Worm (Caenorhabditis elegans) whole organism, young adult: ENCODE data around the gene egl-13.

Experiments used
- B0035.1 ChIP-seq: sonication (generic microtip); optimal IDR thresholded peaks from 2 replicates; lab custom pipeline; 2016; ENCODE audit warnings: missing genetic modification characterization, mild to moderate bottlenecking, missing compliant biosample characterization, missing genotype, missing genetic modification reagents
- C06A6.2 ChIP-seq: fragments of 200-800 bp; sonication (Bioruptor generic); conservative IDR thresholded peaks from 2 replicates; pipeline ENCODE4 v1.3.6; 2022; ENCODE audit warnings: missing genetic modification characterization, missing compliant biosample characterization
- C17E4.6 ChIP-seq: fragments of 200-800 bp; sonication (Bioruptor generic); IDR thresholded peaks from 2 replicates; pipeline ENCODE4 v1.3.6; 2022; ENCODE audit warnings: missing genetic modification reagents, missing genetic modification characterization, missing compliant biosample characterization
- D2030.7 ChIP-seq: fragments of 200-800 bp; sonication (Bioruptor generic); IDR thresholded peaks from 2 replicates; pipeline ENCODE4 v1.3.6; 2022; ENCODE audit warnings: missing genetic modification reagents, missing genetic modification characterization, missing compliant biosample characterization
- F23B12.7 ChIP-seq: sonication (generic microtip); optimal IDR thresholded peaks from 2 replicates; lab custom pipeline; 2017; ENCODE audit warnings: missing genetic modification characterization, mild to moderate bottlenecking, missing compliant biosample characterization, antibody characterized with exemption, moderate library complexity; ENCODE audit not compliant: insufficient read depth
- F57C9.4 ChIP-seq: sonication (generic microtip); optimal IDR thresholded peaks from 2 replicates; lab custom pipeline; 2017; ENCODE audit warnings: mild to moderate bottlenecking, missing genetic modification characterization, missing compliant biosample characterization
- K12H6.12 ChIP-seq: fragments of 200-800 bp; sonication (Bioruptor generic); optimal IDR thresholded peaks from 2 replicates; lab custom pipeline; 2018; ENCODE audit warnings: mild to moderate bottlenecking, missing genetic modification characterization, missing compliant biosample characterization
- Y56A3A.18 ChIP-seq: fragments of 200-800 bp; sonication (Bioruptor generic); IDR thresholded peaks from 2 replicates; pipeline ENCODE4 v1.3.6; 2022; ENCODE audit warnings: missing genetic modification reagents, missing genetic modification characterization, missing compliant biosample characterization
- Y67H2A.10 ChIP-seq: fragments of 200-800 bp; sonication (Bioruptor generic); conservative IDR thresholded peaks from 2 replicates; pipeline ENCODE4 v1.3.6; 2022; ENCODE audit warnings: missing genetic modification reagents, missing genetic modification characterization, missing compliant biosample characterization
- attf-3 ChIP-seq: fragments of 200-800 bp; sonication (Bioruptor generic); conservative IDR thresholded peaks from 2 replicates; pipeline ENCODE4 v1.3.6; 2022; ENCODE audit warnings: missing genetic modification reagents, missing genetic modification characterization, missing compliant biosample characterization
- attf-5 ChIP-seq: fragments of 200-800 bp; sonication (Bioruptor generic); optimal IDR thresholded peaks from 2 replicates; lab custom pipeline; 2018; ENCODE audit warnings: mild to moderate bottlenecking, missing genetic modification characterization, missing compliant biosample characterization
- attf-6 ChIP-seq: fragments of 200-800 bp; sonication (Bioruptor generic); IDR thresholded peaks from 2 replicates; pipeline ENCODE4 v1.3.6; 2022; ENCODE audit warnings: missing genetic modification reagents, missing genetic modification characterization, missing compliant biosample characterization
- bed-1 ChIP-seq: fragments of 200-800 bp; sonication (Bioruptor generic); IDR thresholded peaks from 2 replicates; pipeline ENCODE4 v1.3.6; 2022; ENCODE audit warnings: missing genetic modification reagents, missing genetic modification characterization, missing compliant biosample characterization
- ceh-100 ChIP-seq: fragments of 200-800 bp; sonication (Bioruptor generic); IDR thresholded peaks from 2 replicates; pipeline ENCODE4 v1.3.6; 2022; ENCODE audit warnings: missing genetic modification reagents, missing genetic modification characterization, missing compliant biosample characterization
- ceh-40 ChIP-seq: fragments of 200-800 bp; sonication (Bioruptor generic); IDR thresholded peaks from 2 replicates; pipeline ENCODE4 v1.3.6; 2022; ENCODE audit warnings: missing genetic modification characterization, missing compliant biosample characterization
- ceh-58 ChIP-seq: fragments of 200-800 bp; sonication (Bioruptor generic); IDR thresholded peaks from 2 replicates; pipeline ENCODE4 v1.3.6; 2022; ENCODE audit warnings: missing genetic modification characterization, missing compliant biosample characterization
- ceh-91 ChIP-seq: fragments of 200-800 bp; sonication (Bioruptor generic); IDR thresholded peaks from 2 replicates; pipeline ENCODE4 v1.3.6; 2022; ENCODE audit warnings: missing genetic modification reagents, missing genetic modification characterization, missing compliant biosample characterization
- dox-1 ChIP-seq: fragments of 200-800 bp; sonication (Bioruptor generic); IDR thresholded peaks from 2 replicates; pipeline ENCODE4 v1.3.6; 2022; ENCODE audit warnings: missing genetic modification reagents, missing genetic modification characterization, missing compliant biosample characterization
- dpl-1 ChIP-seq: fragments of 150-350 bp; optimal IDR thresholded peaks from 2 replicates; lab custom pipeline; 2014; ENCODE audit warnings: missing biosample characterization, missing genetic modification reagents, missing genetic modification characterization
- egl-18 ChIP-seq: fragments of 200-800 bp; sonication (Bioruptor generic); IDR thresholded peaks from 2 replicates; pipeline ENCODE4 v1.3.6; 2022; ENCODE audit warnings: missing genetic modification reagents, missing genetic modification characterization, missing compliant biosample characterization
- ets-4 ChIP-seq: fragments of 200-800 bp; sonication (Bioruptor generic); optimal IDR thresholded peaks from 2 replicates; lab custom pipeline; 2018; ENCODE audit warnings: mild to moderate bottlenecking, missing genetic modification characterization, missing compliant biosample characterization
- gei-17 ChIP-seq: fragments of 200-800 bp; sonication (Bioruptor generic); optimal IDR thresholded peaks from 2 replicates; lab custom pipeline; 2018; ENCODE audit warnings: mild to moderate bottlenecking, missing genetic modification characterization, missing compliant biosample characterization
- him-1 ChIP-seq: sonication (generic microtip); optimal IDR thresholded peaks from 2 replicates; lab custom pipeline; 2016; ENCODE audit warnings: missing genotype, missing genetic modification reagents, missing genetic modification characterization, missing compliant biosample characterization
- hmg-20 ChIP-seq: fragments of 200-800 bp; sonication (Bioruptor generic); IDR thresholded peaks from 2 replicates; pipeline ENCODE4 v1.3.6; 2022; ENCODE audit warnings: missing genetic modification reagents, missing genetic modification characterization, missing compliant biosample characterization
- hrde-1 ChIP-seq: sonication (generic microtip); optimal IDR thresholded peaks from 2 replicates; lab custom pipeline; 2016; ENCODE audit warnings: missing genetic modification characterization, mild to moderate bottlenecking, missing compliant biosample characterization, moderate library complexity, missing genotype, missing genetic modification reagents, borderline replicate concordance
- lag-1 ChIP-seq: fragments of 200-800 bp; sonication (Bioruptor generic); IDR thresholded peaks from 2 replicates; pipeline ENCODE4 v1.3.6; 2022; ENCODE audit warnings: missing genetic modification reagents, missing genetic modification characterization, missing compliant biosample characterization
- let-607 ChIP-seq, 2 experiments: fragments of 200-800 bp in 1 of 2; sonication (Bioruptor generic) in 1 of 2; sonication (generic microtip) in 1 of 2; optimal IDR thresholded peaks; 2 replicates each; lab custom pipeline; 2016 to 2018; ENCODE audit warnings: mild to moderate bottlenecking in 2 of 2, missing compliant biosample characterization in 2 of 2, missing genetic modification characterization in 2 of 2, moderate library complexity in 2 of 2, missing genotype in 1 of 2
- lin-26 ChIP-seq: fragments of 200-800 bp; sonication (Bioruptor generic); IDR thresholded peaks from 2 replicates; pipeline ENCODE4 v1.3.6; 2022; ENCODE audit warnings: missing genetic modification reagents, missing genetic modification characterization, missing compliant biosample characterization
- lir-1 ChIP-seq: fragments of 200-800 bp; sonication (Bioruptor generic); conservative IDR thresholded peaks from 2 replicates; pipeline ENCODE4 v1.3.6; 2022; ENCODE audit warnings: missing genetic modification reagents, missing genetic modification characterization, missing compliant biosample characterization
- madf-3 ChIP-seq: fragments of 200-800 bp; sonication (Bioruptor generic); IDR thresholded peaks from 2 replicates; pipeline ENCODE4 v1.3.6; 2022; ENCODE audit warnings: missing genetic modification reagents, missing genetic modification characterization, missing compliant biosample characterization
- madf-6 ChIP-seq: fragments of 200-800 bp; sonication (Bioruptor generic); IDR thresholded peaks from 2 replicates; pipeline ENCODE4 v1.3.6; 2022; ENCODE audit warnings: missing genetic modification reagents, missing genetic modification characterization, missing compliant biosample characterization
- mel-28 ChIP-seq: sonication (generic microtip); optimal IDR thresholded peaks from 2 replicates; lab custom pipeline; 2016; ENCODE audit warnings: borderline replicate concordance, mild to moderate bottlenecking, missing genetic modification characterization, missing compliant biosample characterization
- nhr-80 ChIP-seq: sonication (generic microtip); optimal IDR thresholded peaks from 2 replicates; lab custom pipeline; 2016; ENCODE audit warnings: missing genetic modification characterization, missing compliant biosample characterization
- nhr-90 ChIP-seq: sonication (generic microtip); optimal IDR thresholded peaks from 2 replicates; lab custom pipeline; 2016; ENCODE audit warnings: missing genotype, mild to moderate bottlenecking, missing genetic modification characterization, missing compliant biosample characterization
- pbrm-1 ChIP-seq: fragments of 200-800 bp; sonication (Bioruptor generic); IDR thresholded peaks from 2 replicates; pipeline ENCODE4 v1.3.6; 2022; ENCODE audit warnings: missing genetic modification reagents, missing genetic modification characterization, missing compliant biosample characterization
- pha-4 ChIP-seq: fragments of 150-350 bp; sonication (generic microtip); optimal IDR thresholded peaks from 2 replicates; lab custom pipeline; 2014; ENCODE audit warnings: missing biosample characterization, missing genetic modification reagents, missing genetic modification characterization
- rcor-1 ChIP-seq: fragments of 200-800 bp; sonication (Bioruptor generic); IDR thresholded peaks from 2 replicates; pipeline ENCODE4 v1.3.6; 2022; ENCODE audit warnings: missing genetic modification reagents, missing genetic modification characterization, missing compliant biosample characterization
- rec-8 ChIP-seq, 2 experiments: sonication (generic microtip); optimal IDR thresholded peaks; 2 replicates each; lab custom pipeline; 2016; ENCODE audit warnings: mild to moderate bottlenecking in 2 of 2, missing genetic modification characterization in 2 of 2, missing genetic modification reagents in 2 of 2, missing genotype in 2 of 2, missing biosample characterization in 1 of 2, missing compliant biosample characterization in 1 of 2, moderate library complexity in 1 of 2
- snpc-1.1 ChIP-seq: sonication (generic microtip); optimal IDR thresholded peaks from 2 replicates; lab custom pipeline; 2017; ENCODE audit warnings: missing genetic modification characterization, mild to moderate bottlenecking, missing compliant biosample characterization, antibody characterized with exemption, moderate library complexity, missing genotype, missing genetic modification reagents; ENCODE audit not compliant: insufficient read depth
- tbx-9 ChIP-seq: sonication (generic microtip); optimal IDR thresholded peaks from 2 replicates; lab custom pipeline; 2016; ENCODE audit warnings: borderline replicate concordance, missing genetic modification characterization, inconsistent platforms, missing compliant biosample characterization
- unc-62 ChIP-seq: fragments of 150-350 bp; optimal IDR thresholded peaks from 2 replicates; lab custom pipeline; 2014; ENCODE audit warnings: missing biosample characterization, missing genetic modification reagents, missing genetic modification characterization
- xnd-1 ChIP-seq: sonication (generic microtip); optimal IDR thresholded peaks from 2 replicates; lab custom pipeline; 2016; ENCODE audit warnings: missing genotype, missing genetic modification reagents, missing genetic modification characterization, missing compliant biosample characterization
- ztf-18 ChIP-seq: sonication (generic microtip); optimal IDR thresholded peaks from 2 replicates; lab custom pipeline; 2016; ENCODE audit warnings: missing genotype, mild to moderate bottlenecking, missing genetic modification characterization, missing compliant biosample characterization
- ztf-26 ChIP-seq: sonication (generic microtip); optimal IDR thresholded peaks from 2 replicates; lab custom pipeline; 2017; ENCODE audit warnings: missing genetic modification characterization, missing compliant biosample characterization

The egl-13 gene

ce11 chrX:5641315-5641714 is 22.3 kb upstream of the egl-13 start, which contains the start of gene T22B7.4:
TSS of gene T22B7.4 (minus strand) at chrX:5641415.
- TF ChIP-seq xnd-1: no peak
- no peak for TF ChIP-seq attf-3 (GFP tag; lab: Robert Waterston, UW)
- no peak for TF ChIP-seq K12H6.12 (tag; lab: Kevin White, UChicago)
- TF ChIP-seq lin-26 (GFP tag; lab: Robert Waterston, UW): no peak
- TF ChIP-seq unc-62 (GFP tag; lab: Kevin White, UChicago): no peak
- TF ChIP-seq rec-8 (tag; optimal IDR thresholded peaks at IDR 0.05; lab: Kevin White, UChicago): no peak
- TF ChIP-seq him-1 (tag; lab: Kevin White, UChicago): no peak
- TF ChIP-seq C06A6.2 (GFP tag; lab: Robert Waterston, UW): no peak
- no peak for TF ChIP-seq tbx-9 (tag; lab: Kevin White, UChicago)
- TF ChIP-seq nhr-80: no peak
- no peak for TF ChIP-seq C17E4.6 (GFP tag; lab: Robert Waterston, UW)
- no peak for TF ChIP-seq ceh-40 (GFP tag; lab: Robert Waterston, UW)
- no peak for TF ChIP-seq F57C9.4 (tag; lab: Kevin White, UChicago)
- TF ChIP-seq mel-28: no peak
- TF ChIP-seq attf-6 (GFP tag; lab: Robert Waterston, UW): no peak
- TF ChIP-seq B0035.1 (tag; lab: Kevin White, UChicago): no peak
- no peak for TF ChIP-seq gei-17 (GFP tag; lab: Kevin White, UChicago)
- TF ChIP-seq bed-1 (GFP tag; lab: Robert Waterston, UW): no peak

ce11 chrX:5644112-5644511 is 19.5 kb upstream of the egl-13 start:
- TF ChIP-seq F23B12.7 (tag; lab: Kevin White, UChicago): no peak
- no peak for TF ChIP-seq C17E4.6 (GFP tag; lab: Robert Waterston, UW)

ce11 chrX:5645606-5646005 is 18.0 kb upstream of the egl-13 start:
- TF ChIP-seq madf-6 (GFP tag; lab: Robert Waterston, UW) (no peak), let-607 (tag; optimal IDR thresholded peaks at IDR 0.05; lab: Kevin White, UChicago) (no peak), Y56A3A.18 (no peak), F23B12.7 (tag; lab: Kevin White, UChicago) (no peak), egl-18 (GFP tag; lab: Robert Waterston, UW) (no peak), D2030.7 (no peak), tbx-9 (tag; lab: Kevin White, UChicago) (no peak), ceh-91 (no peak), pbrm-1 (GFP tag; lab: Robert Waterston, UW) (no peak), lag-1 (GFP tag; lab: Robert Waterston, UW) (no peak), hmg-20 (GFP tag; lab: Robert Waterston, UW) (no peak)

ce11 chrX:5646951-5647423 is 16.6 kb upstream of the egl-13 start, which contains the start of gene T22B7.3:
TSS of gene T22B7.3 (plus strand) at chrX:5647373.
- no peak for TF ChIP-seq lir-1 (GFP tag; lab: Robert Waterston, UW)
- TF ChIP-seq nhr-90 (tag; lab: Kevin White, UChicago): no peak
- TF ChIP-seq attf-5: no peak
- no peak for TF ChIP-seq snpc-1.1 (tag; lab: Kevin White, UChicago)
- no peak for TF ChIP-seq ztf-18
- no peak for TF ChIP-seq ztf-26 (tag; lab: Kevin White, UChicago)
- no peak for TF ChIP-seq madf-3 (GFP tag; lab: Robert Waterston, UW)
- TF ChIP-seq dpl-1 (GFP tag; lab: Kevin White, UChicago): no peak
- no peak for TF ChIP-seq him-1 (tag; lab: Kevin White, UChicago)
- TF ChIP-seq rcor-1 (GFP tag; lab: Robert Waterston, UW): no peak
- no peak for TF ChIP-seq pha-4 (tag; lab: Kevin White, UChicago)
- no peak for TF ChIP-seq hrde-1
- TF ChIP-seq ceh-58 (GFP tag; lab: Robert Waterston, UW): no peak
- TF ChIP-seq ceh-100 (GFP tag; lab: Robert Waterston, UW): no peak
- no peak for TF ChIP-seq Y67H2A.10 (GFP tag; lab: Robert Waterston, UW)
- TF ChIP-seq dox-1 (GFP tag; lab: Robert Waterston, UW): no peak
- no peak for TF ChIP-seq attf-6 (GFP tag; lab: Robert Waterston, UW)
- TF ChIP-seq tbx-9 (tag; lab: Kevin White, UChicago): no peak
- no peak for TF ChIP-seq ets-4 (GFP tag; lab: Kevin White, UChicago)
